Worm (Caenorhabditis elegans) whole organism, early embryonic: Measurements from ENCODE around the gene H21P03.10.

Experiments used
- ceh-36 ChIP-seq: sonication (generic microtip); optimal IDR thresholded peaks from 2 replicates; lab custom pipeline; 2016; ENCODE audit warnings: missing genetic modification characterization, inconsistent platforms, missing compliant biosample characterization
- hmg-4 ChIP-seq: fragments of 200-800 bp; sonication (Bioruptor generic); optimal IDR thresholded peaks from 2 replicates; lab custom pipeline; 2018; ENCODE audit warnings: mild to moderate bottlenecking, missing genetic modification characterization, missing compliant biosample characterization
- hnd-1 ChIP-seq: sonication (generic microtip); optimal IDR thresholded peaks from 2 replicates; lab custom pipeline; 2016; ENCODE audit warnings: missing genetic modification characterization, missing compliant biosample characterization
- tbx-37 ChIP-seq: fragments of 200-800 bp; sonication (Bioruptor generic); conservative IDR thresholded peaks from 2 replicates; pipeline ENCODE4 v1.3.6; 2022; ENCODE audit warnings: missing genetic modification reagents, missing genetic modification characterization, missing compliant biosample characterization

ce11 chrIV:11510664-11511063 lies 10.1 kb downstream of the H21P03.10 start, which contains the start of gene M04B2.6:
- no peak for TF ChIP-seq hnd-1 (tag; lab: Kevin White, UChicago)
- TF ChIP-seq ceh-36 (tag; lab: Kevin White, UChicago) = no peak
- TF ChIP-seq hmg-4 = no peak
- TF ChIP-seq tbx-37 (GFP tag; lab: Robert Waterston, UW) = no peak
